Worm (Caenorhabditis elegans) whole organism, young adult: ENCODE data around the gene erfa-1.

ENCODE experiments used
- B0019.2 ChIP-seq: fragments of 200-800 bp; sonication (Bioruptor generic); conservative IDR thresholded peaks from 2 replicates; pipeline ENCODE4 v1.3.6; 2022; ENCODE audit warnings: missing genetic modification reagents, missing genetic modification characterization, missing compliant biosample characterization
- C06A6.2 ChIP-seq: fragments of 200-800 bp; sonication (Bioruptor generic); conservative IDR thresholded peaks from 2 replicates; pipeline ENCODE4 v1.3.6; 2022; ENCODE audit warnings: missing genetic modification characterization, missing compliant biosample characterization
- F10E7.11 ChIP-seq: sonication (generic microtip); optimal IDR thresholded peaks from 2 replicates; lab custom pipeline; 2017; ENCODE audit warnings: mild to moderate bottlenecking, missing genetic modification characterization, moderate library complexity, missing compliant biosample characterization
- F33H1.4 ChIP-seq: fragments of 200-800 bp; sonication (Bioruptor generic); IDR thresholded peaks from 2 replicates; pipeline ENCODE4 v1.3.6; 2022; ENCODE audit warnings: missing genetic modification reagents, missing genetic modification characterization, missing compliant biosample characterization
- F55B11.4 ChIP-seq: sonication (generic microtip); optimal IDR thresholded peaks from 2 replicates; lab custom pipeline; 2016; ENCODE audit warnings: missing compliant biosample characterization, missing genetic modification characterization, borderline replicate concordance; ENCODE audit not compliant: insufficient read depth
- K11D2.4 ChIP-seq: fragments of 200-800 bp; sonication (Bioruptor generic); IDR thresholded peaks from 2 replicates; pipeline ENCODE4 v1.3.6; 2022; ENCODE audit warnings: missing genetic modification reagents, missing genetic modification characterization, missing compliant biosample characterization
- K12H6.12 ChIP-seq: fragments of 200-800 bp; sonication (Bioruptor generic); optimal IDR thresholded peaks from 2 replicates; lab custom pipeline; 2018; ENCODE audit warnings: mild to moderate bottlenecking, missing genetic modification characterization, missing compliant biosample characterization
- Y53G8AR.9 ChIP-seq: fragments of 200-800 bp; sonication (Bioruptor generic); conservative IDR thresholded peaks from 2 replicates; pipeline ENCODE4 v1.3.6; 2022; ENCODE audit warnings: missing genetic modification reagents, missing genetic modification characterization, missing compliant biosample characterization
- Y95B8A.8 ChIP-seq: fragments of 200-800 bp; sonication (Bioruptor generic); IDR thresholded peaks from 2 replicates; pipeline ENCODE4 v1.3.6; 2022; ENCODE audit warnings: missing genetic modification reagents, missing genetic modification characterization, missing compliant biosample characterization
- ama-1 ChIP-seq, 3 experiments: fragments of 150-350 bp in 1 of 3; sonication (generic microtip) in 2 of 3; optimal IDR thresholded peaks; 2 replicates each; lab custom pipeline; 2014 to 2018; ENCODE audit warnings: missing biosample characterization in 2 of 3, missing genetic modification characterization in 2 of 3, missing genetic modification reagents in 2 of 3
- bed-2 ChIP-seq: fragments of 200-800 bp; sonication (Bioruptor generic); IDR thresholded peaks from 2 replicates; pipeline ENCODE4 v1.3.6; 2022; ENCODE audit warnings: missing genetic modification reagents, missing genetic modification characterization, missing compliant biosample characterization
- ceh-58 ChIP-seq: fragments of 200-800 bp; sonication (Bioruptor generic); IDR thresholded peaks from 2 replicates; pipeline ENCODE4 v1.3.6; 2022; ENCODE audit warnings: missing genetic modification characterization, missing compliant biosample characterization
- efl-1 ChIP-seq: fragments of 150-350 bp; optimal IDR thresholded peaks from 2 replicates; lab custom pipeline; 2014; ENCODE audit warnings: missing biosample characterization, missing genetic modification reagents, missing genetic modification characterization
- ets-4 ChIP-seq: fragments of 200-800 bp; sonication (Bioruptor generic); optimal IDR thresholded peaks from 2 replicates; lab custom pipeline; 2018; ENCODE audit warnings: mild to moderate bottlenecking, missing genetic modification characterization, missing compliant biosample characterization
- hlh-12 ChIP-seq: sonication (generic microtip); optimal IDR thresholded peaks from 2 replicates; lab custom pipeline; 2016; ENCODE audit warnings: missing genetic modification characterization, missing compliant biosample characterization
- hsf-1 ChIP-seq: fragments of 200-800 bp; sonication (Bioruptor generic); IDR thresholded peaks from 2 replicates; pipeline ENCODE4 v1.3.6; 2022; ENCODE audit warnings: missing genetic modification reagents, missing genetic modification characterization, missing compliant biosample characterization
- let-607 ChIP-seq, 2 experiments: fragments of 200-800 bp in 1 of 2; sonication (Bioruptor generic) in 1 of 2; sonication (generic microtip) in 1 of 2; optimal IDR thresholded peaks; 2 replicates each; lab custom pipeline; 2016 to 2018; ENCODE audit warnings: mild to moderate bottlenecking in 2 of 2, missing compliant biosample characterization in 2 of 2, missing genetic modification characterization in 2 of 2, moderate library complexity in 2 of 2, missing genotype in 1 of 2
- lin-26 ChIP-seq: fragments of 200-800 bp; sonication (Bioruptor generic); IDR thresholded peaks from 2 replicates; pipeline ENCODE4 v1.3.6; 2022; ENCODE audit warnings: missing genetic modification reagents, missing genetic modification characterization, missing compliant biosample characterization
- madf-10 ChIP-seq: sonication (generic microtip); optimal IDR thresholded peaks from 2 replicates; lab custom pipeline; 2016; ENCODE audit warnings: mild to moderate bottlenecking, missing genetic modification characterization, missing compliant biosample characterization
- madf-6 ChIP-seq: fragments of 200-800 bp; sonication (Bioruptor generic); IDR thresholded peaks from 2 replicates; pipeline ENCODE4 v1.3.6; 2022; ENCODE audit warnings: missing genetic modification reagents, missing genetic modification characterization, missing compliant biosample characterization
- nfyb-1 ChIP-seq: fragments of 200-800 bp; sonication (Bioruptor generic); IDR thresholded peaks from 2 replicates; pipeline ENCODE4 v1.3.6; 2022; ENCODE audit warnings: missing genetic modification reagents, missing genetic modification characterization, missing compliant biosample characterization
- nhr-80 ChIP-seq: sonication (generic microtip); optimal IDR thresholded peaks from 2 replicates; lab custom pipeline; 2016; ENCODE audit warnings: missing genetic modification characterization, missing compliant biosample characterization
- pbrm-1 ChIP-seq: fragments of 200-800 bp; sonication (Bioruptor generic); IDR thresholded peaks from 2 replicates; pipeline ENCODE4 v1.3.6; 2022; ENCODE audit warnings: missing genetic modification reagents, missing genetic modification characterization, missing compliant biosample characterization
- repo-1 ChIP-seq: sonication (generic microtip); optimal IDR thresholded peaks from 2 replicates; lab custom pipeline; 2017; ENCODE audit warnings: mild to moderate bottlenecking, missing genetic modification characterization, missing compliant biosample characterization
- snpc-1.3 ChIP-seq: sonication (generic microtip); optimal IDR thresholded peaks from 2 replicates; lab custom pipeline; 2017; ENCODE audit warnings: missing genetic modification characterization, mild to moderate bottlenecking, missing compliant biosample characterization, antibody characterized with exemption, moderate library complexity, missing genotype, missing genetic modification reagents; ENCODE audit not compliant: insufficient read depth
- sptf-2 ChIP-seq: fragments of 200-800 bp; sonication (Bioruptor generic); optimal IDR thresholded peaks from 2 replicates; lab custom pipeline; 2018; ENCODE audit warnings: mild to moderate bottlenecking, missing genetic modification characterization, missing compliant biosample characterization
- tbp1 ChIP-seq: fragments of 200-800 bp; sonication (Bioruptor generic); optimal IDR thresholded peaks from 2 replicates; lab custom pipeline; 2018; ENCODE audit warnings: mild to moderate bottlenecking, missing genetic modification characterization, missing compliant biosample characterization
- ztf-6 ChIP-seq: fragments of 200-800 bp; sonication (Bioruptor generic); IDR thresholded peaks from 2 replicates; pipeline ENCODE4 v1.3.6; 2022; ENCODE audit warnings: missing genetic modification reagents, missing genetic modification characterization, missing compliant biosample characterization

erfa-1 gene

DNA sequence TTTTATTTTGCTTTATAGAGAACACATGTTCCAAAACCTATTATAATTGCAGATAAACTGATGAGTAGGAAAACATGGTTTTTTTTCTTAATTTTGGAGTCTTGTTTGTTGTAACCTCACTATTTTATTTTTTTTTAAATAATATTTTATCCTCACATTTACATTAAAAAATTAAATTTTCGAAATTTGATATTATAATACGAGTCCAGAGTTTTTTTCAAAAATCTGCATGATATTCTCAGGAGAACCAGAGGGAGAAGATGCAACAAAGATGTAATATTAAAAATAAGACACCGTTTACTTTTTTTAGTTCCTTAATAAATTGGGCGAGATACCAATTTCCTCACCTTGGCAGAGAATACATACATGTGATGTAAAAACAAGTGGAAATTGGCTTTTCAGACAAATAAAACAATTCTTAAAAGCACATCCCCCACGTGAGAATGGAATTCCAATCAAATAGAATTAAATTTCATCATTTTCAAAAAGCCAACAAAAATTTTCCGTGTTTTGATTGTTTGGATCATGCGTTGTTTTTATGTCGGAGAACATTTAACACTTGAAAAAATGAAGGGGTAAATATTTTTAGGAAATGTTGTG, 48.2 kb upstream of the erfa-1 start (continued):
- TF ChIP-seq K11D2.4 (GFP tag; lab: Robert Waterston, UW): no peak

DNA sequence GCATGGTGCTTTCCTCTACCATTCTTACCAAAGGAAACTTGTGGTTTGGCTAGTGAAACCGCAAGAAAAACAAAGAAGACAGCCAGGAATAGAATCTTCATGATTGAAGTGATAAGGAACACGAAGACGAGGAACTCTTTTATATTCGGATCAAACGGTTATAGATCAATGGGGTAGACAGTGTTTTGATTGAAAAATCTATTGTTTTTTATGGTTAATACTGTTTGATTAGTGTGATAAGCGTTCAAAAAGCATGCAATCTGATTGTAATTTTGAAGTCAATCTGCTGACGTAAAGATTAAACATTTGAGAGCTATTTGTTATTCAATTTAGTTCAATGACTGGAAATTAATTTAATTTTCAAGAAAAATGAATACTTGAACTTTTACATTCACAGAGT, 44.3 kb upstream of the erfa-1 start, which contains the start of gene F57F4.2:
TSS of gene F57F4.2 (minus strand) at position 101 of the 400 bp plus-strand sequence.
- no peak for TF ChIP-seq efl-1 (GFP tag; lab: Kevin White, UChicago)
- TF ChIP-seq ceh-58 (GFP tag; lab: Robert Waterston, UW): no peak

DNA sequence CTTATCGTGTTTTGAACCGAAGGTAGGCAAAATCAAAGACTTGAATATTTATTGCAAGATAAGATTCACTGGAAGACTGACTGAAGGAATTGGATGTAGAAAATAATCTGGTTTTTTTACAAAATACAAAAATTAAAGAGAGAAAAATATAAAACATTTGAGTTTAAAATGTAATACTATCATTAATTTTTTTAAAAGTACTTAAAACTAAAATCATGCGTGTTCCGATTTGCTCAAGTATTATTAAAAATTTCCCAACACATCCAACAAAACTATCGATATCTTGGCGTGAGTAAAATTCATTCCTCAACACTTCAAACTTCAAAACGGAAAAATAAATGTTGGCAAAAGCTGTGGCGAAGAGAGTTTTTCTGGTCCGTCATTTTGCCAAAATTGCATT, 43.8 kb upstream of the erfa-1 start, which contains the start of gene F57F4.1:
TSS of gene F57F4.1 (plus strand) at position 301 of the 400 bp plus-strand sequence.
- TF ChIP-seq madf-10 (tag; lab: Kevin White, UChicago) (no peak), sptf-2 (no peak), tbp1 (no peak), ztf-6 (GFP tag; lab: Robert Waterston, UW) (no peak), C06A6.2 (GFP tag; lab: Robert Waterston, UW) (no peak), snpc-1.3 (tag; lab: Kevin White, UChicago) (no peak), madf-6 (GFP tag; lab: Robert Waterston, UW) (no peak), F10E7.11 (tag; lab: Kevin White, UChicago) (no peak), F55B11.4 (tag; lab: Kevin White, UChicago) (no peak), nfyb-1 (GFP tag; lab: Robert Waterston, UW) (no peak), hsf-1 (no peak), hlh-12 (tag; lab: Kevin White, UChicago) (no peak), nhr-80 (tag; lab: Kevin White, UChicago) (no peak), repo-1 (tag; lab: Kevin White, UChicago) (no peak), K12H6.12 (tag; lab: Kevin White, UChicago) (no peak), Y95B8A.8 (GFP tag; lab: Robert Waterston, UW) (no peak)
- TF ChIP-seq, all 124 proteins: peak for 0

DNA sequence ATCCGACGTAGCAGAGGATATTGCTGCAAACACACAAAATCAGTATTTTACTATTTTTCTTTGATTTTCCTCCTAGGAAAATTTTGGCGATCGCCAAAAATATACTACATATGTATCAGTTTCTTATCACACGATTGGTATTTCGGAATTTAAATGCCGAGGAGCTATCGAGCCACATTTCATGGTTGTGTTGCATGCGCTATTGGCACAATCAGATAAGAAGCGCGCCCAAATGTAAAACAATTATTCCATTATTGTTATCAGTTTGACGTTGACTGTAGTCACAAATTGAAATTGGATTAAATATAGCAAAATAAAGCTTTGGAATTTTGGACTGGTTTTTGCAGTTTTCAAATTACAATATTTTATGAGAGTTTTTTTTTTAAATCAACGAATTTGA, 35.0 kb upstream of the erfa-1 start:
- TF ChIP-seq B0019.2 (GFP tag; lab: Robert Waterston, UW): no peak
- TF ChIP-seq ets-4 (GFP tag; lab: Kevin White, UChicago): peak; percentile 5
- peak; percentile 75 for TF ChIP-seq nhr-80 (tag; lab: Kevin White, UChicago)
- TF ChIP-seq Y53G8AR.9 (GFP tag; lab: Robert Waterston, UW): no peak
- no peak for TF ChIP-seq pbrm-1 (GFP tag; lab: Robert Waterston, UW)
- TF ChIP-seq, all 124 proteins: peak for 2

DNA sequence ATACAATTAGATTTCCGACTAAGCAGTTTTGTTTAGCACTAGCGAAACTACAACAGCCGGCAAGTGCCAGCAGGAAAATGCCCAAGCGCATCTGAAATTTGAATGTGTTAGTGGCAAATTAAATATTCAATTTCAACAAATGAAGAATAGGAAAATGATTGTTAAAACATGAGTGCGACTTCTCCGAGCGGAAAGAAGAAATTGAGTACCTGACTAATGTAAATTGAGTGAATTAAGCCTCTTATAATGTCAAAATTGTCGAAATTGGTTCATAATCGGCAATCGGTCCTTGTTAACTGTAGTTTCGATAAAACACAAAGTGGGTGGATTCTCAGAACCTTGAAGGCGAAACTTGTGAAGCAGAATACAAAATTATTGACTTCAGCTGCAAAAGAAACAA, 34.1 kb upstream of the erfa-1 start, which contains the start of gene gfi-1:
TSS of gene gfi-1 (minus strand) at position 101 of the 400 bp plus-strand sequence.
- TF ChIP-seq bed-2 (GFP tag; lab: Robert Waterston, UW): no peak
- TF ChIP-seq lin-26 (GFP tag; lab: Robert Waterston, UW): no peak
- TF ChIP-seq madf-10 (tag; lab: Kevin White, UChicago): no peak
- no peak for TF ChIP-seq ama-1 (optimal IDR thresholded peaks at IDR 0.05; lab: Kevin White, UChicago)
- TF ChIP-seq ama-1 (GFP tag; optimal IDR thresholded peaks at IDR 0.05; lab: Kevin White, UChicago): no peak

DNA sequence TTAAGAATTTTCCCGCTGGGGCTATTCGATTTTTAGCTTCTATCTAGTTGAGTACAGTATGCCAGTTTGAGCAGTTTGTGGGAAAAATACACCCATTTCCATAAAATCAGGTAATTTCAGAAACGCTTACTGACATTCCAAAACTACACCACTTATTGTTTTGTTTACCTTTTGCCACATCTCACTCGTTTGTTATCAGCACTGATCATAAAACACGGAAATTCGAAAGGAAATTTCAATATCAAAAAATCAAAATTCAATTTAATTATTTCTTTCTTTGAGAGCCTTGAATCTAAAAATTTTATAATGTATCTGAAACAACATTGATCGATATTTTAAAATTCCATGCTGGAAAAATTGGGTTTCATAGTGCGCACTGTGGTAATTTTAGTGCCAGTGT, 33.4 kb upstream of the erfa-1 start:
- TF ChIP-seq F33H1.4: no peak
- TF ChIP-seq let-607 (tag; optimal IDR thresholded peaks at IDR 0.05; lab: Kevin White, UChicago): peak in 1 of 2 experiments; percentile 17
